Worm (Caenorhabditis elegans) whole organism, young adult: ENCODE measurements around the gene ZK105.6.

ENCODE experiments used
- B0035.1 ChIP-seq: sonication (generic microtip); optimal IDR thresholded peaks from 2 replicates; lab custom pipeline; 2016; ENCODE audit warnings: missing genetic modification characterization, mild to moderate bottlenecking, missing compliant biosample characterization, missing genotype, missing genetic modification reagents
- B0336.3 ChIP-seq: fragments of 200-800 bp; sonication (Bioruptor generic); IDR thresholded peaks from 2 replicates; pipeline ENCODE4 v1.3.6; 2022; ENCODE audit warnings: missing genetic modification characterization, missing compliant biosample characterization
- C17E4.6 ChIP-seq: fragments of 200-800 bp; sonication (Bioruptor generic); IDR thresholded peaks from 2 replicates; pipeline ENCODE4 v1.3.6; 2022; ENCODE audit warnings: missing genetic modification reagents, missing genetic modification characterization, missing compliant biosample characterization
- F52B5.7 ChIP-seq: sonication (generic microtip); optimal IDR thresholded peaks from 2 replicates; lab custom pipeline; 2016; ENCODE audit warnings: mild to moderate bottlenecking, missing genetic modification characterization, missing compliant biosample characterization
- F55B11.4 ChIP-seq: sonication (generic microtip); optimal IDR thresholded peaks from 2 replicates; lab custom pipeline; 2016; ENCODE audit warnings: missing compliant biosample characterization, missing genetic modification characterization, borderline replicate concordance; ENCODE audit not compliant: insufficient read depth
- F57A8.1 ChIP-seq: fragments of 200-800 bp; sonication (Bioruptor generic); optimal IDR thresholded peaks from 2 replicates; lab custom pipeline; 2018; ENCODE audit warnings: mild to moderate bottlenecking, missing genetic modification characterization, moderate library complexity, missing compliant biosample characterization
- K12H6.12 ChIP-seq: fragments of 200-800 bp; sonication (Bioruptor generic); optimal IDR thresholded peaks from 2 replicates; lab custom pipeline; 2018; ENCODE audit warnings: mild to moderate bottlenecking, missing genetic modification characterization, missing compliant biosample characterization
- T07F8.4 ChIP-seq: sonication (generic microtip); optimal IDR thresholded peaks from 2 replicates; lab custom pipeline; 2016; ENCODE audit warnings: mild to moderate bottlenecking, missing genetic modification characterization, moderate library complexity, missing compliant biosample characterization
- Y53G8AR.9 ChIP-seq: fragments of 200-800 bp; sonication (Bioruptor generic); conservative IDR thresholded peaks from 2 replicates; pipeline ENCODE4 v1.3.6; 2022; ENCODE audit warnings: missing genetic modification reagents, missing genetic modification characterization, missing compliant biosample characterization
- Y79H2A.3 ChIP-seq: fragments of 200-800 bp; sonication (Bioruptor generic); conservative IDR thresholded peaks from 2 replicates; pipeline ENCODE4 v1.3.6; 2022; ENCODE audit warnings: missing genetic modification reagents, missing genetic modification characterization, missing compliant biosample characterization
- akir-1 ChIP-seq: fragments of 200-800 bp; sonication (Bioruptor generic); optimal IDR thresholded peaks from 2 replicates; lab custom pipeline; 2018; ENCODE audit warnings: mild to moderate bottlenecking, missing genetic modification characterization, moderate library complexity, missing compliant biosample characterization
- aptf-2 ChIP-seq: fragments of 200-800 bp; sonication (Bioruptor generic); conservative IDR thresholded peaks from 2 replicates; pipeline ENCODE4 v1.3.6; 2022; ENCODE audit warnings: missing genetic modification reagents, missing genetic modification characterization, missing compliant biosample characterization
- atf-7 ChIP-seq: sonication (generic microtip); optimal IDR thresholded peaks from 2 replicates; lab custom pipeline; 2017; ENCODE audit warnings: mild to moderate bottlenecking, missing genetic modification characterization, missing compliant biosample characterization
- ceh-100 ChIP-seq: fragments of 200-800 bp; sonication (Bioruptor generic); IDR thresholded peaks from 2 replicates; pipeline ENCODE4 v1.3.6; 2022; ENCODE audit warnings: missing genetic modification reagents, missing genetic modification characterization, missing compliant biosample characterization
- ceh-27 ChIP-seq: fragments of 200-800 bp; sonication (Bioruptor generic); optimal IDR thresholded peaks from 2 replicates; lab custom pipeline; 2018; ENCODE audit warnings: mild to moderate bottlenecking, missing genetic modification characterization, moderate library complexity, missing compliant biosample characterization
- ceh-40 ChIP-seq: fragments of 200-800 bp; sonication (Bioruptor generic); IDR thresholded peaks from 2 replicates; pipeline ENCODE4 v1.3.6; 2022; ENCODE audit warnings: missing genetic modification characterization, missing compliant biosample characterization
- chd-7 ChIP-seq: sonication (generic microtip); optimal IDR thresholded peaks from 2 replicates; lab custom pipeline; 2016; ENCODE audit warnings: mild to moderate bottlenecking, missing genetic modification characterization, moderate library complexity, missing compliant biosample characterization
- ekl-4 ChIP-seq: fragments of 200-800 bp; sonication (Bioruptor generic); IDR thresholded peaks from 2 replicates; pipeline ENCODE4 v1.3.6; 2022; ENCODE audit warnings: missing genetic modification reagents, missing genetic modification characterization, missing compliant biosample characterization
- fkh-3 ChIP-seq: sonication (generic microtip); optimal IDR thresholded peaks from 2 replicates; lab custom pipeline; 2016; ENCODE audit warnings: mild to moderate bottlenecking, missing genetic modification characterization, missing compliant biosample characterization
- him-1 ChIP-seq: sonication (generic microtip); optimal IDR thresholded peaks from 2 replicates; lab custom pipeline; 2016; ENCODE audit warnings: missing genotype, missing genetic modification reagents, missing genetic modification characterization, missing compliant biosample characterization
- hmg-1.2 ChIP-seq: fragments of 200-800 bp; sonication (Bioruptor generic); IDR thresholded peaks from 2 replicates; pipeline ENCODE4 v1.3.6; 2022; ENCODE audit warnings: missing genetic modification reagents, missing genetic modification characterization, missing compliant biosample characterization
- hmg-20 ChIP-seq: fragments of 200-800 bp; sonication (Bioruptor generic); IDR thresholded peaks from 2 replicates; pipeline ENCODE4 v1.3.6; 2022; ENCODE audit warnings: missing genetic modification reagents, missing genetic modification characterization, missing compliant biosample characterization
- hsf-1 ChIP-seq: fragments of 200-800 bp; sonication (Bioruptor generic); IDR thresholded peaks from 2 replicates; pipeline ENCODE4 v1.3.6; 2022; ENCODE audit warnings: missing genetic modification reagents, missing genetic modification characterization, missing compliant biosample characterization
- lag-1 ChIP-seq: fragments of 200-800 bp; sonication (Bioruptor generic); IDR thresholded peaks from 2 replicates; pipeline ENCODE4 v1.3.6; 2022; ENCODE audit warnings: missing genetic modification reagents, missing genetic modification characterization, missing compliant biosample characterization
- let-526 ChIP-seq: fragments of 200-800 bp; sonication (Bioruptor generic); IDR thresholded peaks from 2 replicates; pipeline ENCODE4 v1.3.6; 2022; ENCODE audit warnings: missing genetic modification reagents, missing genetic modification characterization, missing compliant biosample characterization
- lin-35 ChIP-seq, 3 experiments: fragments of 150-350 bp in 2 of 3; sonication (generic microtip) in 1 of 3; optimal IDR thresholded peaks; 2 replicates each; lab custom pipeline; 2014 to 2018; ENCODE audit warnings: missing biosample characterization in 3 of 3, missing genetic modification characterization in 3 of 3, missing genetic modification reagents in 3 of 3
- lin-40 ChIP-seq: sonication (generic microtip); optimal IDR thresholded peaks from 2 replicates; lab custom pipeline; 2016; ENCODE audit warnings: missing genetic modification characterization, mild to moderate bottlenecking, missing compliant biosample characterization, missing genotype, missing genetic modification reagents
- lin-54 ChIP-seq: fragments of 200-800 bp; sonication (Bioruptor generic); optimal IDR thresholded peaks from 2 replicates; lab custom pipeline; 2018; ENCODE audit warnings: mild to moderate bottlenecking, missing genetic modification characterization, missing compliant biosample characterization
- madf-10 ChIP-seq: sonication (generic microtip); optimal IDR thresholded peaks from 2 replicates; lab custom pipeline; 2016; ENCODE audit warnings: mild to moderate bottlenecking, missing genetic modification characterization, missing compliant biosample characterization
- mcd-1 ChIP-seq: fragments of 200-800 bp; sonication (Bioruptor generic); IDR thresholded peaks from 2 replicates; pipeline ENCODE4 v1.3.6; 2022; ENCODE audit warnings: missing genetic modification reagents, missing genetic modification characterization, missing compliant biosample characterization
- nfya-2 ChIP-seq: fragments of 200-800 bp; sonication (Bioruptor generic); IDR thresholded peaks from 2 replicates; pipeline ENCODE4 v1.3.6; 2022; ENCODE audit warnings: missing genetic modification reagents, missing genetic modification characterization, missing compliant biosample characterization
- nfyb-1 ChIP-seq: fragments of 200-800 bp; sonication (Bioruptor generic); IDR thresholded peaks from 2 replicates; pipeline ENCODE4 v1.3.6; 2022; ENCODE audit warnings: missing genetic modification reagents, missing genetic modification characterization, missing compliant biosample characterization
- nhr-80 ChIP-seq: sonication (generic microtip); optimal IDR thresholded peaks from 2 replicates; lab custom pipeline; 2016; ENCODE audit warnings: missing genetic modification characterization, missing compliant biosample characterization
- pha-4 ChIP-seq: fragments of 150-350 bp; sonication (generic microtip); optimal IDR thresholded peaks from 2 replicates; lab custom pipeline; 2014; ENCODE audit warnings: missing biosample characterization, missing genetic modification reagents, missing genetic modification characterization
- sdz-38 ChIP-seq: sonication (generic microtip); optimal IDR thresholded peaks from 2 replicates; lab custom pipeline; 2016; ENCODE audit warnings: missing genotype, missing genetic modification characterization, missing compliant biosample characterization
- somi-1 ChIP-seq: fragments of 200-800 bp; sonication (Bioruptor generic); optimal IDR thresholded peaks from 2 replicates; lab custom pipeline; 2018; ENCODE audit warnings: mild to moderate bottlenecking, missing genetic modification characterization, missing compliant biosample characterization
- tbx-9 ChIP-seq: sonication (generic microtip); optimal IDR thresholded peaks from 2 replicates; lab custom pipeline; 2016; ENCODE audit warnings: borderline replicate concordance, missing genetic modification characterization, inconsistent platforms, missing compliant biosample characterization
- zfh-2 ChIP-seq: fragments of 200-800 bp; sonication (Bioruptor generic); conservative IDR thresholded peaks from 2 replicates; pipeline ENCODE4 v1.3.6; 2022; ENCODE audit warnings: missing genetic modification reagents, missing genetic modification characterization, missing compliant biosample characterization
- ztf-25 ChIP-seq: fragments of 200-800 bp; sonication (Bioruptor generic); IDR thresholded peaks from 2 replicates; pipeline ENCODE4 v1.3.6; 2022; ENCODE audit warnings: missing genetic modification reagents, missing genetic modification characterization, missing compliant biosample characterization
- ztf-28 ChIP-seq: fragments of 200-800 bp; sonication (Bioruptor generic); IDR thresholded peaks from 2 replicates; pipeline ENCODE4 v1.3.6; 2022; ENCODE audit warnings: missing genetic modification reagents, missing genetic modification characterization, missing compliant biosample characterization

Gene ZK105.6

ce11 chrV:7761906-7762305, 38.0 kb upstream of the ZK105.6 start:
- 0 out of 2 replicates have a peak, but pooled peaks have one; percentile 1 for TF ChIP-seq Y53G8AR.9 (GFP tag; lab: Robert Waterston, UW)
- no peak for TF ChIP-seq F57A8.1

DNA sequence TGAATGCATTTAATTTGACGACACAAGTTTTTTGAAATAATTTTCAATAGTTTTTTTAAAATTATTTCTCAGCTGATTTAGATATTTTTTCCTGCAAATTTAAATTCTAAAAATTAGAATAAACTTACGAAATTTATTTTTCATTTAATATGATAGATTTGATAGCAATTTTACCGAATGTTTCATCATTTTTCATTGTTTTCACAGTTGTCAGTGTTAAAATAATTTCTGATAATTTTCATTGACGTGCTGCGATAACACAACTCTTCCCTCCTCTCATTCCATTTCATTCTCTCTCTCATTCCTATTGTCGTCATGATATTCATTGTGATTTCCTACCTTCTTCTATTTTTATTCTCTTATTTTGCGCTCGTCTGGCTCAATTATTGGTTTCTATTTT, 36.3 kb upstream of the ZK105.6 start, which contains the start of gene hint-3:
Gene hint-3, plus strand, starts transcription at position 301 of the 400 bp plus-strand sequence.
- TF ChIP-seq nhr-80 (tag; lab: Kevin White, UChicago) (peak; percentile 28), let-526 (GFP tag; lab: Robert Waterston, UW) (no peak)

- TF ChIP-seq him-1 (tag; lab: Kevin White, UChicago) = no peak
- no peak for TF ChIP-seq chd-7 (tag; lab: Kevin White, UChicago)
- TF ChIP-seq atf-7 (tag; lab: Kevin White, UChicago) = no peak
- no peak for TF ChIP-seq F55B11.4 (tag; lab: Kevin White, UChicago)
- no peak for TF ChIP-seq akir-1 (GFP tag; lab: Kevin White, UChicago)
- no peak for TF ChIP-seq madf-10
- TF ChIP-seq nfya-2 (GFP tag; lab: Robert Waterston, UW) = no peak
- TF ChIP-seq ztf-28 (GFP tag; lab: Robert Waterston, UW) = no peak
- no peak for TF ChIP-seq mcd-1 (GFP tag; lab: Robert Waterston, UW)
- TF ChIP-seq hsf-1 (GFP tag; lab: Robert Waterston, UW) = no peak
- TF ChIP-seq ceh-100 = no peak
- TF ChIP-seq somi-1 (GFP tag; lab: Kevin White, UChicago) = peak; percentile 61
- TF ChIP-seq T07F8.4 = no peak
- no peak for TF ChIP-seq pha-4
- TF ChIP-seq nfyb-1 = no peak
- TF ChIP-seq B0336.3 = no peak
- TF ChIP-seq ztf-25 (GFP tag; lab: Robert Waterston, UW) = no peak
- no peak for TF ChIP-seq fkh-3 (tag; lab: Kevin White, UChicago)
- peak; percentile 73 for TF ChIP-seq K12H6.12
- TF ChIP-seq sdz-38 (tag; lab: Kevin White, UChicago) = no peak
- TF ChIP-seq lin-40 (tag; lab: Kevin White, UChicago) = peak; percentile 33
- TF ChIP-seq Y79H2A.3 = no peak
- TF ChIP-seq hmg-1.2 (GFP tag; lab: Robert Waterston, UW) = no peak
- TF ChIP-seq aptf-2 = no peak
- peak in 1 of 3 experiments; percentile 5 for TF ChIP-seq lin-35 (GFP tag; optimal IDR thresholded peaks at IDR 0.05; lab: Kevin White, UChicago)
- TF ChIP-seq lag-1 = no peak
- peak; percentile 44 for TF ChIP-seq ceh-27
- TF ChIP-seq hmg-20 (GFP tag; lab: Robert Waterston, UW) = no peak
- TF ChIP-seq tbx-9 (tag; lab: Kevin White, UChicago) = no peak
- no peak for TF ChIP-seq zfh-2 (GFP tag; lab: Robert Waterston, UW)
- no peak for TF ChIP-seq ceh-40 (GFP tag; lab: Robert Waterston, UW)
- no peak for TF ChIP-seq F52B5.7 (tag; lab: Kevin White, UChicago)
- no peak for TF ChIP-seq lin-54
- TF ChIP-seq B0035.1 (tag; lab: Kevin White, UChicago) = no peak
- TF ChIP-seq ekl-4 = no peak
- TF ChIP-seq C17E4.6 (GFP tag; lab: Robert Waterston, UW) = no peak
These were observed 35.4 kb upstream of the ZK105.6 start for ce11 chrV:7759270-7759669.
